Fruit fly (Drosophila melanogaster): ENCODE data around the gene Orc5.
A peak's percentile ranks its signal among the peaks of the same experiment; 100 is the strongest.

Orc5 gene

DNA sequence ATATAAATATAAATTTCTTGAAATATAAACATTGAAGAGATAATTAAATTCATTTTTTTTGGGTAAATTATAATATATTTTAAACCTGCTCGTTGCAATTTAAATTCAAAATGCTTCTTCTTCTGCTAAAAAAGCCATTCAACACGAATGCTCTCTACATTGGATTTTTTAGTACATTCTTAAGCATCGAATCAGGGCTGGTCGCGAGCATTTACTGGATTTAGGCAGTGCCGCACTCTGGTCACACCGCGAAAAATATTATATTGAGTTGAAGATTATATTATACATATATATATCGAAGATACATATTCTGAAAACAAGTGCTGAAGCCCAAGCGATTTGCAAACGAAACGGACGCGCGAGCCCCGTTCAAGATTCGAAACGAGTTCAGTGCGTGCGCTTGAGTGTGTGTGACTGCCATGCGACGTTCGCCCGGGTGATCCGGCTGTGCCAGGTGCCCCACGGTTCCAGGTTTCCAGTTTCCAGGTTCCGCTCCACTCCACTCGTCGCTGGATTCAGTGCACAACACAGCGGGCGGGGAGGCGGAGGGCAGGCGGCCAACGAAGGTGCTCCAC is 15.9 kb upstream of the Orc5 start, which contains the start of gene Sos:
Gene Sos (plus strand): TSS at position 213 of the 575 bp plus-strand sequence.
- no peak for TF ChIP-seq Rel (GFP tag; optimal IDR thresholded peaks at IDR 0.05)
- peak; percentile 45 for TF ChIP-seq Rel (tag; optimal IDR thresholded peaks at IDR 0.05)
- TF ChIP-seq rgr (GFP tag; optimal IDR thresholded peaks at IDR 0.05) = no peak

DNA sequence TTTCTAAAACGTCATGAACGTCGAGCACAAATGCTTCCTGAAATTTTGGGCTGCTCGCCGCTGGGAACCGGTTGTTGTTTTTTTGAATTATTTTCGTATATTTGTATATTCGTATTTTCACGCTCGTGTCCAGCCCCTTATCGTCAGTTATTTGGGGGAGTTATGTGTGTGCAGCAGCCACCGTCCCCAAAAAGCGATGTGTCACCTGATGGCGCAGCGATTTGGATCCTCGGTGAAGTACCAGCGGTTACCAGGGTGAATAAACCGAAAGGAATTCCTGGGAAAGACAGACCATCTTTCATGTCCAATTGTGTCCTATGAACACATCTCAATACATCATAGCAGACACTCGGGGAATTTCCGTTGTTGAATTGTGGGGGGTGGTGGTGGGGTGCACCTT is 9.5 kb upstream of the Orc5 start:
- TF ChIP-seq N (GFP tag; optimal IDR thresholded peaks at IDR 0.05) (no peak), Rel (GFP tag; optimal IDR thresholded peaks at IDR 0.05) (no peak), Rel (tag; optimal IDR thresholded peaks at IDR 0.05) (peak; percentile 91), rgr (GFP tag; optimal IDR thresholded peaks at IDR 0.05) (no peak)

DNA sequence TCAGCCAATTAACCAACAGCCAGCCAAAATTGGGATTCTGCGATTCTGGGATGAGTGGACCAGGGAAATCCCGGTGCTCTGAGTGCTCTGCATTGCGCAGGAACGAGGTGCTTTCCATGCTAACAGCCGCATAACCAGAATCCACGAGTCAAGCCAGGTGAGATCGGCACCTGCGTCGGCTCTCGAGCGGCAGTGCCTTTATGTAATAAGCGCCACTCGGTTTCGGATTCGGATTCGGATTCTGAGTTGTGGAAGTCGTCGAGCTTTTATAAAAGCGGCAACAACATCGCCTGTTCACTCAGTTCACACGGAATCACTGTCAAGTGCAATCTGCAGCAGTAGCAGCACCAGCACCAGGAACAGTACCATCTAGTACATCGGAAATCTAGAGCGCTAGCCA is 8.7 kb upstream of the Orc5 start, which contains the start of gene b:
Gene b (plus strand): TSS at position 301 of the 400 bp plus-strand sequence.
- TF ChIP-seq Rel (GFP tag; optimal IDR thresholded peaks at IDR 0.05) (no peak), Rel (tag; optimal IDR thresholded peaks at IDR 0.05) (peak; percentile 79), GATAd (GFP tag; optimal IDR thresholded peaks at IDR 0.05) (no peak)

dm6 chr2L:13827557-13827956 is 2.1 kb upstream of the Orc5 start, which contains the start of gene PolG1:
PolG1 (minus strand) TSS chr2L:13827772.
- TF ChIP-seq dl (GFP tag; optimal IDR thresholded peaks at IDR 0.05; ENCODE audit: insufficient read depth in 1 of 2, partially characterized antibody in 2 of 2) = no peak
- no peak for TF ChIP-seq psq (GFP tag; optimal IDR thresholded peaks at IDR 0.05)
- TF ChIP-seq GATAd (GFP tag; optimal IDR thresholded peaks at IDR 0.05) = no peak

DNA sequence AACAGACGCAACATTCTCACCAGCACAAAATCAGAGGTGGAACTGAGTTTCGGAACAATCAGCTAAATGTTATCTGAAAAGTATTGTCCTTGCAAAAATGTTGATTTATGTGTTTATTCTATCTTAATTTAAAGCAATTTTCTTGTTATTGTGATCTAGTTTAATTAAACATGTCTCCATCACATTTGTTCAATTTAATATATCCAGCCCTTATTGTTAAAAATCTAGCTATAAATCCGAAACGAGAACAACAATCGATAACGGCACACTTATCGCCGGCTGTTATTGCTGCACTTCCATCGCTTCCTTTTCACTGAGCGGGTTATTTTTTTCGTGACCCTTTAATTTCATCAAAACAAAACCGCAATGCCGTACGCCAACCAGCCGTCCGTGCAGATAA is 3.4 kb downstream of the Orc5 start, which contains the start of the genes GatC, PolG2 and Polr2C:
Gene GatC (minus strand): TSS at position 48 of the 400 bp plus-strand sequence.
Gene PolG2 (minus strand): TSS at position 48 of the 400 bp plus-strand sequence.
Gene Polr2C (plus strand): TSS at position 280 of the 400 bp plus-strand sequence.
- TF ChIP-seq Dif (GFP tag; optimal IDR thresholded peaks at IDR 0.05; ENCODE audit: partially characterized antibody) = peak; percentile 64
- TF ChIP-seq Mio (GFP tag; optimal IDR thresholded peaks at IDR 0.05) = no peak
- TF ChIP-seq Rel (GFP tag; optimal IDR thresholded peaks at IDR 0.05) = no peak
- TF ChIP-seq Rel (tag; optimal IDR thresholded peaks at IDR 0.05) = peak; percentile 0
- TF ChIP-seq brk (GFP tag; optimal IDR thresholded peaks at IDR 0.05) = no peak
- peak; percentile 18 for TF ChIP-seq ey (GFP tag; optimal IDR thresholded peaks at IDR 0.05)
- TF ChIP-seq Myc (optimal IDR thresholded peaks at IDR 0.05) = peak; percentile 70
- TF ChIP-seq Sp1 (GFP tag; optimal IDR thresholded peaks at IDR 0.05) = peak; percentile 3
- no peak for TF ChIP-seq dl (GFP tag; optimal IDR thresholded peaks at IDR 0.05; ENCODE audit: insufficient read depth in 1 of 2, partially characterized antibody in 2 of 2)
- no peak for TF ChIP-seq sv (GFP tag; optimal IDR thresholded peaks at IDR 0.05)

dm6 chr2L:13835002-13835910 is 5.6 kb downstream of the Orc5 start, which contains the start of the genes mRpS23 and CenG1A:
mRpS23 (minus strand) TSS chr2L:13835072.
CenG1A (plus strand) TSS chr2L:13835564.
- TF ChIP-seq psq (GFP tag; optimal IDR thresholded peaks at IDR 0.05) (peak; percentile 99), CG32264 (GFP tag; optimal IDR thresholded peaks at IDR 0.05) (peak; percentile 99), Sp1 (GFP tag; optimal IDR thresholded peaks at IDR 0.05) (peak; percentile 100), brk (GFP tag; optimal IDR thresholded peaks at IDR 0.05) (no peak), Mio (GFP tag; optimal IDR thresholded peaks at IDR 0.05) (peak; percentile 97), sage (GFP tag; optimal IDR thresholded peaks at IDR 0.05) (peak; percentile 99), Hr78 (GFP tag; optimal IDR thresholded peaks at IDR 0.05) (no peak), lola (GFP tag; optimal IDR thresholded peaks at IDR 0.05) (no peak), fru (GFP tag; optimal IDR thresholded peaks at IDR 0.05) (peak; percentile 100), GATAd (GFP tag; optimal IDR thresholded peaks at IDR 0.05) (peak; percentile 98), tai (GFP tag; optimal IDR thresholded peaks at IDR 0.05) (no peak), br (GFP tag; optimal IDR thresholded peaks at IDR 0.05) (peak; percentile 100), dsf (GFP tag; optimal IDR thresholded peaks at IDR 0.05; ENCODE audit: borderline replicate concordance) (peak; percentile 98), Abd-B (GFP tag; optimal IDR thresholded peaks at IDR 0.05) (no peak), Hr83 (GFP tag; optimal IDR thresholded peaks at IDR 0.05; ENCODE audit: poor library complexity, severe bottlenecking) (peak; percentile 100), sv (GFP tag; optimal IDR thresholded peaks at IDR 0.05) (peak; percentile 100), Jra (GFP tag; optimal IDR thresholded peaks at IDR 0.05) (peak; percentile 99), Vsx2 (GFP tag; optimal IDR thresholded peaks at IDR 0.05; ENCODE audit: partially characterized antibody) (no peak), foxo (GFP tag; optimal IDR thresholded peaks at IDR 0.05) (peak; percentile 99 to 100), HLH106 (tag; optimal IDR thresholded peaks at IDR 0.05) (peak; percentile 100), woc (GFP tag; optimal IDR thresholded peaks at IDR 0.05) (peak; percentile 100), Dif (GFP tag; optimal IDR thresholded peaks at IDR 0.05; ENCODE audit: partially characterized antibody) (no peak), CG9705 (GFP tag; optimal IDR thresholded peaks at IDR 0.05) (peak; percentile 99), N (GFP tag; optimal IDR thresholded peaks at IDR 0.05) (no peak), dmrt93B (GFP tag; optimal IDR thresholded peaks at IDR 0.05) (peak; percentile 99), jim (GFP tag; optimal IDR thresholded peaks at IDR 0.05) (peak; percentile 98), dl (GFP tag; optimal IDR thresholded peaks at IDR 0.05; ENCODE audit: insufficient read depth in 1 of 2, partially characterized antibody in 2 of 2) (no peak), OdsH (GFP tag; optimal IDR thresholded peaks at IDR 0.05) (peak; percentile 100), Rel (GFP tag; optimal IDR thresholded peaks at IDR 0.05) (peak; percentile 99), Rel (tag; optimal IDR thresholded peaks at IDR 0.05) (peak; percentile 96), ey (GFP tag; optimal IDR thresholded peaks at IDR 0.05) (peak; percentile 100)
